Fruit fly (Drosophila melanogaster) whole organism, embryonic: ENCODE data around the gene Pka-C3.
A peak's percentile ranks its signal among the peaks of the same experiment; 100 is the strongest.

ENCODE experiments used
- Asciz ChIP-seq: fragments of 200-800 bp; sonication (Bioruptor generic); optimal IDR thresholded peaks from 2 replicates; lab custom pipeline; 2017; ENCODE audit warnings: missing biosample characterization, mild to moderate bottlenecking, missing genetic modification characterization, missing genetic modification reagents
- Atf3 ChIP-seq: fragments of 200-800 bp; sonication (Bioruptor generic); optimal IDR thresholded peaks from 3 replicates; lab custom pipeline; 2016; ENCODE audit warnings: missing biosample characterization, missing genetic modification characterization
- CG10321 ChIP-seq: fragments of 200-800 bp; sonication (Bioruptor generic); IDR thresholded peaks from 2 replicates; pipeline ENCODE4 v1.3.6; 2022; ENCODE audit warnings: missing biosample characterization, missing genetic modification characterization
- CG12071 ChIP-seq: fragments of 200-800 bp; sonication (Bioruptor generic); optimal IDR thresholded peaks from 3 replicates; lab custom pipeline; 2018; ENCODE audit warnings: missing biosample characterization, mild to moderate bottlenecking, missing genetic modification characterization
- CG14667 ChIP-seq: fragments of 200-800 bp; sonication (Bioruptor generic); IDR thresholded peaks from 2 replicates; pipeline ENCODE4 v1.3.6; 2022; ENCODE audit warnings: missing biosample characterization, missing genetic modification characterization
- CG15073 ChIP-seq: fragments of 200-800 bp; sonication (Bioruptor generic); optimal IDR thresholded peaks from 2 replicates; lab custom pipeline; 2016; ENCODE audit warnings: missing biosample characterization, missing genetic modification characterization
- CG1647 ChIP-seq: fragments of 200-800 bp; sonication (Bioruptor generic); optimal IDR thresholded peaks from 3 replicates; lab custom pipeline; 2016; ENCODE audit warnings: missing biosample characterization, missing genetic modification characterization
- CG17612 ChIP-seq: fragments of 200-800 bp; sonication (Bioruptor generic); IDR thresholded peaks from 2 replicates; pipeline ENCODE4 v1.3.6; 2022; ENCODE audit warnings: missing biosample characterization, missing genetic modification characterization
- CG2199 ChIP-seq: fragments of 200-800 bp; sonication (Bioruptor generic); IDR thresholded peaks from 3 replicates; pipeline ENCODE4 v1.3.6; 2022; ENCODE audit warnings: missing biosample characterization, missing genetic modification characterization
- CG3838 ChIP-seq: fragments of 200-800 bp; sonication (Bioruptor generic); optimal IDR thresholded peaks from 3 replicates; lab custom pipeline; 2016; ENCODE audit warnings: missing biosample characterization, missing genetic modification characterization
- CG4730 ChIP-seq: fragments of 200-800 bp; sonication (Bioruptor generic); IDR thresholded peaks from 2 replicates; pipeline ENCODE4 v1.3.6; 2022; ENCODE audit warnings: missing biosample characterization, missing genetic modification characterization
- CG5953 ChIP-seq: fragments of 200-800 bp; sonication (Bioruptor generic); IDR thresholded peaks from 2 replicates; pipeline ENCODE4 v1.3.6; 2022; ENCODE audit warnings: missing biosample characterization, missing genetic modification characterization
- CG6765 ChIP-seq: fragments of 200-800 bp; sonication (Bioruptor generic); optimal IDR thresholded peaks from 3 replicates; lab custom pipeline; 2017; ENCODE audit warnings: missing biosample characterization, mild to moderate bottlenecking, missing genetic modification characterization
- CG6854 ChIP-seq: fragments of 200-800 bp; sonication (Bioruptor generic); optimal IDR thresholded peaks from 3 replicates; lab custom pipeline; 2017; ENCODE audit warnings: missing biosample characterization, mild to moderate bottlenecking, missing genetic modification characterization
- CG8924 ChIP-seq: fragments of 200-800 bp; optimal IDR thresholded peaks from 3 replicates; lab custom pipeline; 2019; ENCODE audit warnings: missing biosample characterization, mild to moderate bottlenecking, missing genetic modification characterization, moderate library complexity
- CG9437 ChIP-seq: fragments of 200-800 bp; sonication (Bioruptor generic); optimal IDR thresholded peaks from 2 replicates; lab custom pipeline; 2018; ENCODE audit warnings: missing biosample characterization, mild to moderate bottlenecking, missing genetic modification characterization
- CG9817 ChIP-seq: fragments of 200-800 bp; sonication (Bioruptor generic); optimal IDR thresholded peaks from 2 replicates; lab custom pipeline; 2018; ENCODE audit warnings: missing biosample characterization, mild to moderate bottlenecking, missing genetic modification characterization, moderate library complexity
- Dip2 ChIP-seq: fragments of 200-800 bp; sonication (Bioruptor generic); IDR thresholded peaks from 2 replicates; pipeline ENCODE4 v1.3.6; 2022; ENCODE audit warnings: missing biosample characterization, missing genetic modification characterization
- GATAe ChIP-seq: fragments of 200-800 bp; sonication (Bioruptor generic); conservative IDR thresholded peaks from 2 replicates; pipeline ENCODE4 v1.3.6; 2022; ENCODE audit warnings: missing biosample characterization, missing genetic modification characterization
- H2.0 ChIP-seq: fragments of 200-800 bp; sonication (Bioruptor generic); IDR thresholded peaks from 2 replicates; pipeline ENCODE4 v1.3.6; 2022; ENCODE audit warnings: missing biosample characterization, missing genetic modification characterization
- Hr3 ChIP-seq: fragments of 200-800 bp; sonication (Bioruptor generic); optimal IDR thresholded peaks from 3 replicates; lab custom pipeline; 2016; ENCODE audit warnings: missing biosample characterization, missing genetic modification characterization
- Myb ChIP-seq: fragments of 200-800 bp; sonication (Bioruptor generic); optimal IDR thresholded peaks from 2 replicates; lab custom pipeline; 2016; ENCODE audit warnings: missing biosample characterization, missing genetic modification characterization
- Oaz ChIP-seq: fragments of 200-800 bp; sonication (Bioruptor generic); IDR thresholded peaks from 2 replicates; pipeline ENCODE4 v1.3.6; 2022; ENCODE audit warnings: missing biosample characterization, missing genetic modification characterization
- Optix ChIP-seq: fragments of 200-800 bp; sonication (Bioruptor generic); IDR thresholded peaks from 3 replicates; pipeline ENCODE4 v1.3.6; 2022; ENCODE audit warnings: missing biosample characterization, missing genetic modification characterization
- Pdp1 ChIP-seq, 2 experiments: fragments of 200-800 bp; sonication (Bioruptor generic); optimal IDR thresholded peaks; 3 replicates each; lab custom pipeline; 2016; ENCODE audit warnings: missing biosample characterization in 2 of 2, missing genetic modification characterization in 2 of 2, mild to moderate bottlenecking in 1 of 2, moderate library complexity in 1 of 2
- Scr ChIP-seq: fragments of 200-800 bp; sonication (Bioruptor generic); IDR thresholded peaks from 2 replicates; pipeline ENCODE4 v1.3.6; 2022; ENCODE audit warnings: missing biosample characterization, missing genetic modification characterization; ENCODE audit not compliant: partially characterized antibody
- TFAM ChIP-seq: fragments of 200-800 bp; sonication (Bioruptor generic); optimal IDR thresholded peaks from 2 replicates; lab custom pipeline; 2017; ENCODE audit warnings: missing biosample characterization, missing genetic modification characterization, inconsistent platforms
- Tbp ChIP-seq: fragments of >200 bp; optimal IDR thresholded peaks from 2 replicates; lab custom pipeline; 2018; ENCODE audit warnings: missing biosample characterization, missing genetic modification characterization
- ac ChIP-seq: fragments of 200-800 bp; sonication (Bioruptor generic); optimal IDR thresholded peaks from 3 replicates; lab custom pipeline; 2017; ENCODE audit warnings: missing biosample characterization, mild to moderate bottlenecking, missing genetic modification characterization
- amos ChIP-seq: fragments of 200-800 bp; sonication (Bioruptor generic); IDR thresholded peaks from 2 replicates; pipeline ENCODE4 v1.3.6; 2022; ENCODE audit warnings: missing biosample characterization, missing genetic modification characterization; ENCODE audit not compliant: partially characterized antibody
- aop ChIP-seq: fragments of 200-800 bp; sonication (Bioruptor generic); IDR thresholded peaks from 2 replicates; pipeline ENCODE4 v1.3.6; 2022; ENCODE audit warnings: missing biosample characterization, missing genetic modification characterization
- ase ChIP-seq: fragments of 200-800 bp; sonication (Bioruptor generic); IDR thresholded peaks from 3 replicates; pipeline ENCODE4 v1.3.6; 2022; ENCODE audit warnings: missing biosample characterization, missing genetic modification characterization
- br ChIP-seq: fragments of >200 bp; optimal IDR thresholded peaks from 2 replicates; lab custom pipeline; 2017
- cg ChIP-seq: fragments of 200-800 bp; sonication (Bioruptor generic); optimal IDR thresholded peaks from 3 replicates; lab custom pipeline; 2019; ENCODE audit warnings: missing biosample characterization, mild to moderate bottlenecking, missing genetic modification characterization, moderate library complexity
- croc ChIP-seq: fragments of 200-800 bp; sonication (Bioruptor generic); conservative IDR thresholded peaks from 3 replicates; pipeline ENCODE4 v1.3.6; 2022; ENCODE audit warnings: missing biosample characterization, missing genetic modification characterization
- crp ChIP-seq, 2 experiments: fragments of 200-800 bp; sonication (Bioruptor generic); optimal IDR thresholded peaks; 2 replicates in 1 of 2; 3 replicates in 1 of 2; lab custom pipeline; 2017; ENCODE audit warnings: missing biosample characterization in 2 of 2, missing genetic modification characterization in 2 of 2, mild to moderate bottlenecking in 1 of 2, moderate library complexity in 1 of 2
- danr ChIP-seq: fragments of 200-800 bp; sonication (Bioruptor generic); IDR thresholded peaks from 2 replicates; pipeline ENCODE4 v1.3.6; 2022; ENCODE audit warnings: missing biosample characterization, missing genetic modification characterization
- ftz-f1 ChIP-seq: fragments of 200-800 bp; sonication (Bioruptor generic); optimal IDR thresholded peaks from 2 replicates; lab custom pipeline; 2016; ENCODE audit warnings: missing biosample characterization, missing genetic modification characterization
- h ChIP-seq: fragments of >200 bp; optimal IDR thresholded peaks from 2 replicates; lab custom pipeline; 2017
- hkb ChIP-seq, 2 experiments: fragments of 200-800 bp in 1 of 2; fragments of >200 bp in 1 of 2; sonication (Bioruptor generic) in 1 of 2; IDR thresholded peaks in 1 of 2; optimal IDR thresholded peaks in 1 of 2; 2 replicates each; pipeline versions ENCODE4 v1.3.6 to Lab custom; 2017 to 2022; ENCODE audit warnings: missing biosample characterization in 1 of 2, missing genetic modification characterization in 1 of 2
- kay ChIP-seq: fragments of 200-800 bp; sonication (Bioruptor generic); optimal IDR thresholded peaks from 2 replicates; lab custom pipeline; 2016; ENCODE audit warnings: missing biosample characterization, missing genetic modification characterization
- rib ChIP-seq: fragments of 200-800 bp; sonication (Bioruptor generic); IDR thresholded peaks from 2 replicates; pipeline ENCODE4 v1.3.6; 2022; ENCODE audit warnings: missing biosample characterization, missing genetic modification characterization
- sens ChIP-seq: fragments of 200-800 bp; sonication (Bioruptor generic); peaks from one replicate; lab custom pipeline; 2016; ENCODE audit warnings: missing biosample characterization, missing genetic modification characterization
- sima ChIP-seq: fragments of 200-800 bp; sonication (Bioruptor generic); optimal IDR thresholded peaks from 2 replicates; lab custom pipeline; 2016; ENCODE audit warnings: missing biosample characterization, missing genetic modification characterization
- slou ChIP-seq: fragments of 200-800 bp; sonication (Bioruptor generic); optimal IDR thresholded peaks from 3 replicates; lab custom pipeline; 2016; ENCODE audit warnings: missing biosample characterization, missing genetic modification characterization
- ssp ChIP-seq: fragments of 200-800 bp; sonication (Bioruptor generic); IDR thresholded peaks from 2 replicates; pipeline ENCODE4 v1.3.6; 2022; ENCODE audit warnings: missing biosample characterization, missing genetic modification characterization
- tin ChIP-seq: fragments of 200-800 bp; sonication (Bioruptor generic); optimal IDR thresholded peaks from 3 replicates; lab custom pipeline; 2016; ENCODE audit warnings: missing biosample characterization, missing genetic modification characterization
- usp ChIP-seq: fragments of >200 bp; optimal IDR thresholded peaks from 2 replicates; lab custom pipeline; 2017; ENCODE audit warnings: missing biosample characterization, missing genetic modification characterization
- vnd ChIP-seq: fragments of 200-800 bp; sonication (Bioruptor generic); IDR thresholded peaks from 3 replicates; pipeline ENCODE4 v1.3.6; 2022; ENCODE audit warnings: missing biosample characterization, missing genetic modification characterization; ENCODE audit not compliant: partially characterized antibody
- zen ChIP-seq: fragments of 200-800 bp; sonication (Bioruptor generic); optimal IDR thresholded peaks from 3 replicates; lab custom pipeline; 2018; ENCODE audit warnings: missing biosample characterization, mild to moderate bottlenecking, missing genetic modification characterization, moderate library complexity
- zf30C ChIP-seq: fragments of 200-800 bp; sonication (Bioruptor generic); optimal IDR thresholded peaks from 3 replicates; lab custom pipeline; 2018; ENCODE audit warnings: missing biosample characterization, mild to moderate bottlenecking, missing genetic modification characterization

Pka-C3 gene

dm6 chr3L:15967588-15968500 lies 13.2 kb upstream of the Pka-C3 start, which contains the start of the genes Brr2 and CG10516 (continued):
- no peak for TF ChIP-seq zf30C (GFP tag; lab: Kevin White, UChicago)
- no peak for TF ChIP-seq rib (GFP tag; lab: Robert Waterston, UW)
- no peak for TF ChIP-seq CG15073 (GFP tag; lab: Kevin White, UChicago)
- TF ChIP-seq tin (GFP tag; lab: Kevin White, UChicago) = peak; percentile 13
- peak; percentile 41 for TF ChIP-seq Myb
- no peak for TF ChIP-seq CG1647 (GFP tag; lab: Kevin White, UChicago)
- TF ChIP-seq ftz-f1 (GFP tag; lab: Kevin White, UChicago) = no peak
- no peak for TF ChIP-seq CG2199
- TF ChIP-seq aop = no peak
- peak; percentile 37 for TF ChIP-seq Hr3 (GFP tag; lab: Kevin White, UChicago)
- TF ChIP-seq CG4730 (GFP tag; lab: Robert Waterston, UW) = no peak
- no peak for TF ChIP-seq Tbp (GFP tag; lab: Kevin White, UChicago)
- TF ChIP-seq h (lab: Kevin White, UChicago) = no peak
- TF ChIP-seq Dip2 (GFP tag; lab: Robert Waterston, UW) = no peak
- no peak for TF ChIP-seq Optix
- peak; percentile 7 for TF ChIP-seq CG9437 (GFP tag; lab: Kevin White, UChicago)
- TF ChIP-seq slou (GFP tag; lab: Kevin White, UChicago) = no peak
- TF ChIP-seq sima (GFP tag; lab: Kevin White, UChicago) = no peak
- no peak for TF ChIP-seq CG12071 (GFP tag; lab: Kevin White, UChicago)
- no peak for TF ChIP-seq CG14667 (GFP tag; lab: Robert Waterston, UW)
- TF ChIP-seq ac (GFP tag; lab: Kevin White, UChicago) = no peak
- peak; percentile 23 for TF ChIP-seq CG8924 (tag; lab: Kevin White, UChicago)
- TF ChIP-seq GATAe (GFP tag; lab: Robert Waterston, UW) = no peak
- 0 out of 2 replicates have a peak, but pooled peaks have one; percentile 35 for TF ChIP-seq amos (GFP tag; lab: Robert Waterston, UW)
- no peak for TF ChIP-seq CG17612
- no peak for TF ChIP-seq Oaz
- TF ChIP-seq danr (GFP tag; lab: Robert Waterston, UW) = no peak
- no peak for TF ChIP-seq ssp (GFP tag; lab: Robert Waterston, UW)
- no peak for TF ChIP-seq CG5953 (GFP tag; lab: Robert Waterston, UW)
- no peak for TF ChIP-seq croc (GFP tag; lab: Robert Waterston, UW)
- TF ChIP-seq usp (GFP tag; lab: Kevin White, UChicago) = no peak
- TF ChIP-seq br (lab: Kevin White, UChicago) = no peak
- TF ChIP-seq Scr = peak; percentile 34
- no peak for TF ChIP-seq TFAM (GFP tag; lab: Kevin White, UChicago)
- TF ChIP-seq crp (GFP tag; optimal IDR thresholded peaks at IDR 0.05; lab: Kevin White, UChicago) = peak in 1 of 2 experiments; percentile 17
- no peak for TF ChIP-seq CG6854 (GFP tag; lab: Kevin White, UChicago)
- no peak for TF ChIP-seq CG10321 (GFP tag; lab: Robert Waterston, UW)
- peak; percentile 31 for TF ChIP-seq CG9817 (tag; lab: Kevin White, UChicago)
- TF ChIP-seq Atf3 (GFP tag; lab: Kevin White, UChicago) = no peak
- TF ChIP-seq ase = no peak
- no peak for TF ChIP-seq vnd (GFP tag; lab: Robert Waterston, UW)
- no peak for TF ChIP-seq Asciz (GFP tag; lab: Kevin White, UChicago)
- no peak for TF ChIP-seq H2.0 (GFP tag; lab: Robert Waterston, UW)
- TF ChIP-seq sens (GFP tag; lab: Kevin White, UChicago) = no peak
- peak; percentile 70 for TF ChIP-seq hkb (optimal IDR thresholded peaks at IDR 0.05; lab: Kevin White, UChicago)
- TF ChIP-seq hkb (GFP tag; IDR thresholded peaks at IDR 0.05; lab: Robert Waterston, UW) = peak; percentile 49; the same call in 1 of the 2 replicates
- TF ChIP-seq kay (GFP tag; lab: Kevin White, UChicago) = peak; percentile 85
- no peak for TF ChIP-seq CG3838
- TF ChIP-seq cg (GFP tag; lab: Kevin White, UChicago) = no peak
- TF ChIP-seq CG6765 (GFP tag; lab: Kevin White, UChicago) = no peak
- peak; percentile 15 for TF ChIP-seq zen (tag; lab: Kevin White, UChicago)
- TF ChIP-seq Pdp1 (GFP tag; optimal IDR thresholded peaks at IDR 0.05; lab: Kevin White, UChicago) = peak; percentile 6 to 8
